Worm (Caenorhabditis elegans) whole organism, midembryonic: ENCODE measurements around the gene C29F5.8.

Experiments used
- T22C8.4 ChIP-seq: fragments of 200-800 bp; sonication (Bioruptor generic); IDR thresholded peaks from 2 replicates; pipeline ENCODE4 v1.3.6; 2022; ENCODE audit warnings: missing genetic modification characterization, missing compliant biosample characterization
- cog-1 ChIP-seq: sonication (generic microtip); optimal IDR thresholded peaks from 2 replicates; lab custom pipeline; 2016; ENCODE audit warnings: missing genetic modification characterization, missing compliant biosample characterization
- flt-1 ChIP-seq: fragments of 200-800 bp; sonication (Bioruptor generic); IDR thresholded peaks from 2 replicates; pipeline ENCODE4 v1.3.6; 2022; ENCODE audit warnings: missing genetic modification characterization, missing compliant biosample characterization
- klf-2 ChIP-seq: fragments of 200-800 bp; sonication (Bioruptor generic); conservative IDR thresholded peaks from 2 replicates; pipeline ENCODE4 v1.3.6; 2022; ENCODE audit warnings: missing genetic modification reagents, missing genetic modification characterization, missing compliant biosample characterization
- med-1 ChIP-seq: sonication (generic microtip); optimal IDR thresholded peaks from 2 replicates; lab custom pipeline; 2017; ENCODE audit warnings: missing genetic modification characterization, mild to moderate bottlenecking, missing compliant biosample characterization, antibody characterized with exemption, missing genetic modification reagents; ENCODE audit not compliant: insufficient read depth
- ref-1 ChIP-seq: fragments of 200-800 bp; sonication (Bioruptor generic); conservative IDR thresholded peaks from 2 replicates; pipeline ENCODE4 v1.3.6; 2022; ENCODE audit warnings: missing genetic modification reagents, missing genetic modification characterization, missing compliant biosample characterization
- tab-1 ChIP-seq: fragments of 200-800 bp; sonication (Bioruptor generic); IDR thresholded peaks from 2 replicates; pipeline ENCODE4 v1.3.6; 2022; ENCODE audit warnings: missing genetic modification characterization, missing compliant biosample characterization
- ztf-23 ChIP-seq: fragments of 200-800 bp; sonication (Bioruptor generic); IDR thresholded peaks from 2 replicates; pipeline ENCODE4 v1.3.6; 2022; ENCODE audit warnings: missing genetic modification reagents, missing genetic modification characterization, missing compliant biosample characterization
- ztf-29 ChIP-seq: fragments of 200-800 bp; sonication (Bioruptor generic); IDR thresholded peaks from 2 replicates; pipeline ENCODE4 v1.3.6; 2022; ENCODE audit warnings: missing genetic modification reagents, missing genetic modification characterization, missing compliant biosample characterization

DNA sequence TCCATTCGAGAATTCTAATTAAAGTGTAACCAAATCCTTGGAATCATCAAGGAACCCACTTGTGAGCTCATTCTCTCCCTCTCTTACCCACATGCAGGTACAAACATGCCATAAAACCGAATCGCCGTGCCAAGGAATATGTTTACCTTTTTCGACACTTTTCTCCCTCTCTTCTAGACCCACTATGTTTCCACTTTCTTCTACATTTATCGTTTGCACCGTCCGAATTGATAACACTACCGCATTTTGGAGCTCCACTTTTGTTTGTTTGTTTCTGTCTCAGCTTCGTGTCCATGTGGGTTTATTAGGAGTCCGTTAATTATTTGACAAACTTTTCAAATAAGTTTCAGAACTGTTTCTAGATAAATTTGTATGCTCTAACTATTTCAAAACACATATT, 24.3 kb upstream of the C29F5.8 start:
- no peak for TF ChIP-seq flt-1 (GFP tag; lab: Robert Waterston, UW)
- TF ChIP-seq tab-1, result no peak
- TF ChIP-seq ref-1 (GFP tag; lab: Robert Waterston, UW), result no peak
- TF ChIP-seq T22C8.4, result no peak
- no peak for TF ChIP-seq ztf-29 (GFP tag; lab: Robert Waterston, UW)
- TF ChIP-seq klf-2 (GFP tag; lab: Robert Waterston, UW), result no peak
- TF ChIP-seq ztf-23 (GFP tag; lab: Robert Waterston, UW), result no peak
- no peak for TF ChIP-seq med-1 (GFP tag; lab: Kevin White, UChicago)
- no peak for TF ChIP-seq cog-1
